Fruit fly (Drosophila melanogaster) whole organism, embryonic: ENCODE results near the gene CG31921.

Experiments used
- BEAF-32 ChIP-seq: fragments of 200-800 bp; sonication (Bioruptor generic); optimal IDR thresholded peaks from 3 replicates; lab custom pipeline; 2017; ENCODE audit warnings: missing biosample characterization, missing genetic modification characterization, mild to moderate bottlenecking, moderate library complexity, missing genetic modification reagents
- CG15011 ChIP-seq: fragments of 200-800 bp; sonication (Bioruptor generic); optimal IDR thresholded peaks from 3 replicates; lab custom pipeline; 2018; ENCODE audit warnings: missing biosample characterization, mild to moderate bottlenecking, missing genetic modification characterization
- CG34376 ChIP-seq: fragments of 200-800 bp; sonication (Bioruptor generic); optimal IDR thresholded peaks from 2 replicates; lab custom pipeline; 2018; ENCODE audit warnings: missing biosample characterization, mild to moderate bottlenecking, missing genetic modification characterization
- Fer2 ChIP-seq: fragments of 200-800 bp; sonication (Bioruptor generic); optimal IDR thresholded peaks from 2 replicates; lab custom pipeline; 2018; ENCODE audit warnings: missing biosample characterization, mild to moderate bottlenecking, missing genetic modification characterization, moderate library complexity
- Lpt ChIP-seq: fragments of >200 bp; optimal IDR thresholded peaks from 2 replicates; lab custom pipeline; 2018; ENCODE audit warnings: missing biosample characterization, missing genetic modification characterization
- dmrt11E ChIP-seq: fragments of 200-800 bp; sonication (Bioruptor generic); optimal IDR thresholded peaks from 3 replicates; lab custom pipeline; 2018; ENCODE audit warnings: missing biosample characterization, mild to moderate bottlenecking, missing genetic modification characterization, moderate library complexity
- dpn ChIP-seq, 2 experiments: fragments of 200-800 bp; sonication (Bioruptor generic); optimal IDR thresholded peaks; 3 replicates each; lab custom pipeline; 2016; ENCODE audit warnings: missing biosample characterization in 2 of 2, missing genetic modification characterization in 2 of 2
- gfzf ChIP-seq: fragments of 200-800 bp; sonication (Bioruptor generic); optimal IDR thresholded peaks from 2 replicates; lab custom pipeline; 2016; ENCODE audit warnings: missing biosample characterization, mild to moderate bottlenecking, missing genetic modification characterization, moderate library complexity
- nau ChIP-seq: fragments of 200-800 bp; sonication (Bioruptor generic); optimal IDR thresholded peaks from 3 replicates; lab custom pipeline; 2017; ENCODE audit warnings: missing biosample characterization, mild to moderate bottlenecking, missing genetic modification characterization, missing genetic modification reagents
- peb ChIP-seq: fragments of 200-800 bp; sonication (Bioruptor generic); IDR thresholded peaks from 2 replicates; pipeline ENCODE4 v1.3.6; 2022; ENCODE audit warnings: missing biosample characterization, missing genetic modification characterization
- pnt ChIP-seq: fragments of 200-800 bp; sonication (Bioruptor generic); optimal IDR thresholded peaks from 3 replicates; lab custom pipeline; 2016; ENCODE audit warnings: missing biosample characterization, missing genetic modification characterization
- sima ChIP-seq: fragments of 200-800 bp; sonication (Bioruptor generic); optimal IDR thresholded peaks from 2 replicates; lab custom pipeline; 2016; ENCODE audit warnings: missing biosample characterization, missing genetic modification characterization
- ttk ChIP-seq: fragments of 200-800 bp; sonication (Bioruptor generic); IDR thresholded peaks from 2 replicates; pipeline ENCODE4 v2.1.2; 2022; ENCODE audit warnings: missing biosample characterization, missing genetic modification characterization

- TF ChIP-seq Fer2 (no peak), gfzf (GFP tag; lab: Kevin White, UChicago) (no peak), nau (GFP tag; lab: Kevin White, UChicago) (no peak), CG15011 (GFP tag; lab: Kevin White, UChicago) (no peak), pnt (GFP tag; lab: Kevin White, UChicago) (no peak), peb (no peak), Lpt (no peak), BEAF-32 (no peak), CG34376 (GFP tag; lab: Kevin White, UChicago) (no peak), dpn (GFP tag; optimal IDR thresholded peaks at IDR 0.05; lab: Kevin White, UChicago) (no peak), ttk (GFP tag; lab: Robert Waterston, UW) (no peak), dmrt11E (no peak), sima (no peak)
These were observed 15.5 kb upstream of the CG31921 start for dm6 chr2L:347604-348003.
